Worm (Caenorhabditis elegans) whole organism, mixed stage, embryonic: Measurements from ENCODE around the gene gfi-3.

Experiments
- blmp-1 ChIP-seq: fragments of 150-350 bp; optimal IDR thresholded peaks from 2 replicates; lab custom pipeline; 2014; ENCODE audit warnings: missing biosample characterization, missing genetic modification characterization
- ham-2 ChIP-seq: fragments of 200-800 bp; sonication (Bioruptor generic); optimal IDR thresholded peaks from 2 replicates; lab custom pipeline; 2018; ENCODE audit warnings: mild to moderate bottlenecking, missing genetic modification characterization, missing compliant biosample characterization

- TF ChIP-seq blmp-1 (tag; lab: Kevin White, UChicago), result no peak
- peak; percentile 56 for TF ChIP-seq ham-2 (GFP tag; lab: Kevin White, UChicago)
Measured at ce11 chrX:14503800-14504550, 23.6 kb downstream of the gfi-3 start, which contains the start of gene M163.1.
